Worm (Caenorhabditis elegans): Measurements from ENCODE around the gene wbp-11.

wbp-11 gene

ce11 chrII:10222577-10222976, 49.9 kb downstream of the wbp-11 start, which contains the start of gene plc-3:
Gene plc-3, plus strand, starts transcription at chrII:10222877.
- no peak for TF ChIP-seq hlh-11 (tag; optimal IDR thresholded peaks at IDR 0.05)
- no peak for TF ChIP-seq ceh-20 (GFP tag; IDR thresholded peaks at IDR 0.05)
- no peak for TF ChIP-seq nhr-111 (GFP tag; optimal IDR thresholded peaks at IDR 0.05)
- no peak for TF ChIP-seq tag-97 (GFP tag; IDR thresholded peaks at IDR 0.05)
- TF ChIP-seq R02D3.7 (tag; optimal IDR thresholded peaks at IDR 0.05) = no peak
- TF ChIP-seq zag-1 (tag; optimal IDR thresholded peaks at IDR 0.05) = no peak
- no peak for TF ChIP-seq snpc-1.2 (GFP tag; IDR thresholded peaks at IDR 0.05)
- TF ChIP-seq nhr-237 (tag; optimal IDR thresholded peaks at IDR 0.05) = no peak
- no peak for TF ChIP-seq skn-1 (tag; optimal IDR thresholded peaks at IDR 0.05)
- TF ChIP-seq jun-1 (tag; optimal IDR thresholded peaks at IDR 0.05) = no peak
- no peak for TF ChIP-seq dpl-1 (GFP tag; optimal IDR thresholded peaks at IDR 0.05)
- no peak for TF ChIP-seq dmd-9 (GFP tag; IDR thresholded peaks at IDR 0.05)
- TF ChIP-seq zfp-2 (tag; optimal IDR thresholded peaks at IDR 0.05) = no peak
- no peak for TF ChIP-seq mxl-2 (GFP tag; conservative IDR thresholded peaks at IDR 0.05)

All from whole organism, L4 larva.